Fruit fly (Drosophila melanogaster) whole organism, embryonic: ENCODE measurements around the gene Pstk.

Source experiments
- Abd-B ChIP-seq: fragments of 200-800 bp; sonication (Bioruptor generic); optimal IDR thresholded peaks from 2 replicates; lab custom pipeline; 2018; ENCODE audit warnings: missing biosample characterization, mild to moderate bottlenecking, missing genetic modification characterization, moderate library complexity
- Atf-2 ChIP-seq: fragments of 200-800 bp; sonication (Bioruptor generic); optimal IDR thresholded peaks from 2 replicates; lab custom pipeline; 2016; ENCODE audit warnings: missing biosample characterization, missing genetic modification characterization
- CG10267 ChIP-seq: fragments of 200-800 bp; sonication (Bioruptor generic); optimal IDR thresholded peaks from 2 replicates; lab custom pipeline; 2018; ENCODE audit warnings: missing biosample characterization, mild to moderate bottlenecking, missing genetic modification characterization, moderate library complexity
- CG11696 ChIP-seq: fragments of 200-800 bp; sonication (Bioruptor generic); IDR thresholded peaks from 2 replicates; pipeline ENCODE4 v1.3.6; 2022; ENCODE audit warnings: missing biosample characterization, missing genetic modification characterization
- CG12071 ChIP-seq: fragments of 200-800 bp; sonication (Bioruptor generic); optimal IDR thresholded peaks from 3 replicates; lab custom pipeline; 2018; ENCODE audit warnings: missing biosample characterization, mild to moderate bottlenecking, missing genetic modification characterization
- CG13123 ChIP-seq: fragments of 200-800 bp; sonication (Bioruptor generic); optimal IDR thresholded peaks from 2 replicates; lab custom pipeline; 2016; ENCODE audit warnings: missing biosample characterization, missing genetic modification characterization
- CG13894 ChIP-seq: fragments of 200-800 bp; sonication (Bioruptor generic); optimal IDR thresholded peaks from 3 replicates; lab custom pipeline; 2018; ENCODE audit warnings: missing biosample characterization, mild to moderate bottlenecking, missing genetic modification characterization, moderate library complexity
- CG15479 ChIP-seq: fragments of 200-800 bp; sonication (Bioruptor generic); optimal IDR thresholded peaks from 3 replicates; lab custom pipeline; 2019; ENCODE audit warnings: missing biosample characterization, mild to moderate bottlenecking, missing genetic modification characterization, moderate library complexity
- CG15514 ChIP-seq: fragments of 200-800 bp; sonication (Bioruptor generic); optimal IDR thresholded peaks from 3 replicates; lab custom pipeline; 2017; ENCODE audit warnings: missing biosample characterization, missing genetic modification characterization, mild to moderate bottlenecking, moderate library complexity, missing genetic modification reagents
- CG1602 ChIP-seq: fragments of 200-800 bp; sonication (Bioruptor generic); optimal IDR thresholded peaks from 3 replicates; lab custom pipeline; 2016; ENCODE audit warnings: missing biosample characterization, missing genetic modification characterization
- CG1647 ChIP-seq: fragments of 200-800 bp; sonication (Bioruptor generic); optimal IDR thresholded peaks from 3 replicates; lab custom pipeline; 2016; ENCODE audit warnings: missing biosample characterization, missing genetic modification characterization
- CG17186 ChIP-seq: fragments of 200-800 bp; sonication (Bioruptor generic); optimal IDR thresholded peaks from 3 replicates; lab custom pipeline; 2017; ENCODE audit warnings: missing biosample characterization, missing genetic modification reagents, missing genetic modification characterization
- CG17361 ChIP-seq: fragments of 200-800 bp; sonication (Bioruptor generic); IDR thresholded peaks from 3 replicates; pipeline ENCODE4 v1.3.6; 2022; ENCODE audit warnings: missing biosample characterization, missing genetic modification characterization
- CG17912 ChIP-seq: fragments of 200-800 bp; sonication (Bioruptor generic); optimal IDR thresholded peaks from 2 replicates; lab custom pipeline; 2018; ENCODE audit warnings: missing biosample characterization, mild to moderate bottlenecking, missing genetic modification characterization
- CG1792 ChIP-seq: fragments of 200-800 bp; sonication (Bioruptor generic); optimal IDR thresholded peaks from 2 replicates; lab custom pipeline; 2016; ENCODE audit warnings: missing biosample characterization, missing genetic modification characterization
- CG30403 ChIP-seq: fragments of 200-800 bp; sonication (Bioruptor generic); optimal IDR thresholded peaks from 3 replicates; lab custom pipeline; 2016; ENCODE audit warnings: missing biosample characterization, missing genetic modification characterization
- CG5245 ChIP-seq: fragments of 200-800 bp; sonication (Bioruptor generic); optimal IDR thresholded peaks from 3 replicates; lab custom pipeline; 2016; ENCODE audit warnings: missing biosample characterization, missing genetic modification characterization
- CG6683 ChIP-seq: fragments of 200-800 bp; sonication (Bioruptor generic); optimal IDR thresholded peaks from 2 replicates; lab custom pipeline; 2017; ENCODE audit warnings: missing biosample characterization, mild to moderate bottlenecking, missing genetic modification characterization, missing genetic modification reagents
- CG7839 ChIP-seq: fragments of 200-800 bp; sonication (Bioruptor generic); optimal IDR thresholded peaks from 3 replicates; lab custom pipeline; 2018; ENCODE audit warnings: missing biosample characterization, mild to moderate bottlenecking, missing genetic modification characterization, moderate library complexity
- CG9437 ChIP-seq: fragments of 200-800 bp; sonication (Bioruptor generic); optimal IDR thresholded peaks from 2 replicates; lab custom pipeline; 2018; ENCODE audit warnings: missing biosample characterization, mild to moderate bottlenecking, missing genetic modification characterization
- CG9797 ChIP-seq: fragments of 200-800 bp; sonication (Bioruptor generic); optimal IDR thresholded peaks from 3 replicates; lab custom pipeline; 2018; ENCODE audit warnings: missing biosample characterization, mild to moderate bottlenecking, missing genetic modification characterization
- D19B ChIP-seq: fragments of 200-800 bp; sonication (Bioruptor generic); optimal IDR thresholded peaks from 2 replicates; lab custom pipeline; 2017; ENCODE audit warnings: missing biosample characterization, mild to moderate bottlenecking, missing genetic modification characterization
- Dbx ChIP-seq: fragments of 200-800 bp; sonication (Bioruptor generic); IDR thresholded peaks from 3 replicates; pipeline ENCODE4 v1.3.6; 2022; ENCODE audit warnings: missing biosample characterization, missing genetic modification characterization
- Deaf1 ChIP-seq: fragments of 200-800 bp; optimal IDR thresholded peaks from 3 replicates; lab custom pipeline; 2019; ENCODE audit warnings: missing biosample characterization, mild to moderate bottlenecking, missing genetic modification characterization, moderate library complexity
- Dp ChIP-seq: fragments of 200-800 bp; sonication (Bioruptor generic); optimal IDR thresholded peaks from 2 replicates; lab custom pipeline; 2018; ENCODE audit warnings: missing biosample characterization, mild to moderate bottlenecking, missing genetic modification characterization, moderate library complexity
- H2.0 ChIP-seq: fragments of 200-800 bp; sonication (Bioruptor generic); IDR thresholded peaks from 2 replicates; pipeline ENCODE4 v1.3.6; 2022; ENCODE audit warnings: missing biosample characterization, missing genetic modification characterization
- Hey ChIP-seq: fragments of 200-800 bp; sonication (Bioruptor generic); optimal IDR thresholded peaks from 3 replicates; lab custom pipeline; 2018; ENCODE audit warnings: missing biosample characterization, mild to moderate bottlenecking, missing genetic modification characterization
- Med ChIP-seq: fragments of 200-800 bp; sonication (Bioruptor generic); peaks from one replicate; lab custom pipeline; 2016; ENCODE audit warnings: missing biosample characterization, missing genetic modification characterization, mild to moderate bottlenecking, inconsistent platforms, moderate library complexity
- NfI ChIP-seq: fragments of 200-800 bp; sonication (Bioruptor generic); optimal IDR thresholded peaks from 3 replicates; lab custom pipeline; 2018; ENCODE audit warnings: missing biosample characterization, mild to moderate bottlenecking, missing genetic modification characterization, moderate library complexity
- Poxn ChIP-seq: fragments of 200-800 bp; sonication (Bioruptor generic); IDR thresholded peaks from 2 replicates; pipeline ENCODE4 v1.3.6; 2022; ENCODE audit warnings: missing biosample characterization, missing genetic modification characterization
- Rfx ChIP-seq: fragments of 200-800 bp; sonication (Bioruptor generic); IDR thresholded peaks from 2 replicates; pipeline ENCODE4 v1.3.6; 2022; ENCODE audit warnings: missing biosample characterization, missing genetic modification characterization
- Sry-β ChIP-seq: fragments of 200-800 bp; sonication (Bioruptor generic); optimal IDR thresholded peaks from 2 replicates; lab custom pipeline; 2018; ENCODE audit warnings: missing biosample characterization, mild to moderate bottlenecking, missing genetic modification characterization, moderate library complexity
- ab ChIP-seq: fragments of 200-800 bp; sonication (Bioruptor generic); optimal IDR thresholded peaks from 2 replicates; lab custom pipeline; 2016; ENCODE audit warnings: missing biosample characterization, missing genetic modification characterization
- al ChIP-seq: fragments of 200-800 bp; sonication (Bioruptor generic); IDR thresholded peaks from 2 replicates; pipeline ENCODE4 v1.3.6; 2022; ENCODE audit warnings: missing biosample characterization, missing genetic modification characterization
- bigmax ChIP-seq: fragments of 200-800 bp; sonication (Bioruptor generic); optimal IDR thresholded peaks from 2 replicates; lab custom pipeline; 2018; ENCODE audit warnings: missing biosample characterization, mild to moderate bottlenecking, missing genetic modification characterization
- chif ChIP-seq, 2 experiments: fragments of 200-800 bp; sonication (Bioruptor generic); optimal IDR thresholded peaks; 3 replicates each; lab custom pipeline; 2016; ENCODE audit warnings: missing biosample characterization in 2 of 2, missing genetic modification characterization in 2 of 2
- fd96Cb ChIP-seq: fragments of 200-800 bp; sonication (Bioruptor generic); optimal IDR thresholded peaks from 2 replicates; lab custom pipeline; 2018; ENCODE audit warnings: missing biosample characterization, mild to moderate bottlenecking, missing genetic modification characterization, moderate library complexity
- gcm2 ChIP-seq: fragments of 200-800 bp; sonication (Bioruptor generic); optimal IDR thresholded peaks from 2 replicates; lab custom pipeline; 2016; ENCODE audit warnings: missing biosample characterization, missing genetic modification characterization
- h ChIP-seq: fragments of >200 bp; optimal IDR thresholded peaks from 2 replicates; lab custom pipeline; 2017
- ind ChIP-seq: fragments of 200-800 bp; sonication (Bioruptor generic); optimal IDR thresholded peaks from 3 replicates; lab custom pipeline; 2016; ENCODE audit warnings: missing biosample characterization, missing genetic modification characterization
- ken ChIP-seq: fragments of 200-800 bp; sonication (Bioruptor generic); IDR thresholded peaks from 3 replicates; pipeline ENCODE4 v1.3.6; 2022; ENCODE audit warnings: missing biosample characterization, missing genetic modification characterization
- lbe ChIP-seq: fragments of 200-800 bp; sonication (Bioruptor generic); optimal IDR thresholded peaks from 2 replicates; lab custom pipeline; 2016; ENCODE audit warnings: missing biosample characterization, mild to moderate bottlenecking, missing genetic modification characterization
- pb ChIP-seq: fragments of 200-800 bp; sonication (Bioruptor generic); optimal IDR thresholded peaks from 3 replicates; lab custom pipeline; 2016; ENCODE audit warnings: missing biosample characterization, missing genetic modification characterization
- pita ChIP-seq: fragments of 200-800 bp; sonication (Bioruptor generic); optimal IDR thresholded peaks from 2 replicates; lab custom pipeline; 2017; ENCODE audit warnings: missing biosample characterization, mild to moderate bottlenecking, missing genetic modification characterization
- pum ChIP-seq: fragments of 200-800 bp; sonication (Bioruptor generic); optimal IDR thresholded peaks from 2 replicates; lab custom pipeline; 2016; ENCODE audit warnings: missing biosample characterization, missing genetic modification characterization
- rib ChIP-seq: fragments of 200-800 bp; sonication (Bioruptor generic); IDR thresholded peaks from 2 replicates; pipeline ENCODE4 v1.3.6; 2022; ENCODE audit warnings: missing biosample characterization, missing genetic modification characterization
- seq ChIP-seq: fragments of 200-800 bp; sonication (Bioruptor generic); IDR thresholded peaks from 2 replicates; pipeline ENCODE4 v1.3.6; 2022; ENCODE audit warnings: missing biosample characterization, missing genetic modification characterization
- sqz ChIP-seq: fragments of 200-800 bp; sonication (Bioruptor generic); optimal IDR thresholded peaks from 3 replicates; lab custom pipeline; 2018; ENCODE audit warnings: missing biosample characterization, mild to moderate bottlenecking, missing genetic modification characterization
- sug ChIP-seq: fragments of 200-800 bp; optimal IDR thresholded peaks from 2 replicates; lab custom pipeline; 2019; ENCODE audit warnings: missing biosample characterization, mild to moderate bottlenecking, missing genetic modification characterization, moderate library complexity
- tio ChIP-seq: fragments of 200-800 bp; sonication (Bioruptor generic); optimal IDR thresholded peaks from 2 replicates; lab custom pipeline; 2017; ENCODE audit warnings: missing biosample characterization, missing genetic modification characterization, inconsistent platforms
- twi ChIP-seq: fragments of 200-800 bp; optimal IDR thresholded peaks from 2 replicates; lab custom pipeline; 2019; ENCODE audit warnings: missing biosample characterization, mild to moderate bottlenecking, missing genetic modification characterization, moderate library complexity

Pstk gene

dm6 chrX:19597684-19598363 is 20.5 kb downstream of the Pstk start, which contains the start of gene RpS10b (continued):
- TF ChIP-seq bigmax (GFP tag; lab: Kevin White, UChicago), result peak; percentile 83
- peak; percentile 72 for TF ChIP-seq ind (GFP tag; lab: Kevin White, UChicago)
- TF ChIP-seq CG7839 (tag; lab: Kevin White, UChicago), result peak; percentile 83
- peak; percentile 94 for TF ChIP-seq sqz (GFP tag; lab: Kevin White, UChicago)
- TF ChIP-seq Rfx (GFP tag; lab: Robert Waterston, UW), result peak; percentile 80
- peak; percentile 40 for TF ChIP-seq CG1602 (GFP tag; lab: Kevin White, UChicago)
- peak; percentile 29 for TF ChIP-seq pita (GFP tag; lab: Kevin White, UChicago)
- TF ChIP-seq Deaf1 (tag; lab: Kevin White, UChicago), result peak; percentile 47
- peak; percentile 89 for TF ChIP-seq CG1792 (GFP tag; lab: Kevin White, UChicago)
- TF ChIP-seq CG17912 (GFP tag; lab: Kevin White, UChicago), result peak; percentile 95
- TF ChIP-seq ab (GFP tag; lab: Kevin White, UChicago), result no peak
- peak; percentile 48 for TF ChIP-seq Dp (GFP tag; lab: Kevin White, UChicago)
- peak; percentile 76 for TF ChIP-seq gcm2 (GFP tag; lab: Kevin White, UChicago)
- peak; percentile 84 for TF ChIP-seq Atf-2
- peak; percentile 53 for TF ChIP-seq CG15479
- TF ChIP-seq chif (GFP tag; optimal IDR thresholded peaks at IDR 0.05; lab: Kevin White, UChicago), result peak; percentile 63 to 89
- TF ChIP-seq pb, result peak; percentile 93
- peak; percentile 75 for TF ChIP-seq CG30403 (GFP tag; lab: Kevin White, UChicago)
- TF ChIP-seq rib, result no peak; the same call in 1 of the 2 replicates
- peak; percentile 91 for TF ChIP-seq CG17186
- TF ChIP-seq tio, result peak; percentile 62
- TF ChIP-seq CG12071 (GFP tag; lab: Kevin White, UChicago), result peak; percentile 94
- TF ChIP-seq CG13123 (GFP tag; lab: Kevin White, UChicago), result peak; percentile 54
- peak; percentile 84 for TF ChIP-seq CG10267 (tag; lab: Kevin White, UChicago)
- TF ChIP-seq CG6683 (GFP tag; lab: Kevin White, UChicago), result peak; percentile 84
- TF ChIP-seq al (GFP tag; lab: Robert Waterston, UW), result peak; percentile 63
- TF ChIP-seq lbe (GFP tag; lab: Kevin White, UChicago), result peak; percentile 71
- TF ChIP-seq CG13894 (tag; lab: Kevin White, UChicago), result peak; percentile 77
- TF ChIP-seq twi, result peak; percentile 76
- peak; percentile 62; the same call in 1 of the 2 replicates for TF ChIP-seq CG11696 (GFP tag; lab: Robert Waterston, UW)
- TF ChIP-seq Poxn, result no peak

dm6 chrX:19595862-19596261 is 22.5 kb downstream of the Pstk start:
- TF ChIP-seq D19B, result peak; percentile 53
- no peak for TF ChIP-seq Abd-B (GFP tag; lab: Kevin White, UChicago)
- TF ChIP-seq seq (GFP tag; lab: Robert Waterston, UW), result no peak
- TF ChIP-seq CG1647 (GFP tag; lab: Kevin White, UChicago), result no peak
- TF ChIP-seq Sry-β (GFP tag; lab: Kevin White, UChicago), result peak; percentile 48
- TF ChIP-seq CG13123 (GFP tag; lab: Kevin White, UChicago), result no peak
- TF ChIP-seq CG9437 (GFP tag; lab: Kevin White, UChicago), result no peak
- peak; percentile 59 for TF ChIP-seq CG15514
- TF ChIP-seq Hey, result no peak
- no peak for TF ChIP-seq sug (tag; lab: Kevin White, UChicago)
- no peak for TF ChIP-seq h (lab: Kevin White, UChicago)
- TF ChIP-seq Med (GFP tag; lab: Kevin White, UChicago), result peak; percentile 9
- peak; percentile 15; the same call in 1 of the 2 replicates for TF ChIP-seq H2.0 (GFP tag; lab: Robert Waterston, UW)
- no peak for TF ChIP-seq CG9797 (GFP tag; lab: Kevin White, UChicago)
- TF ChIP-seq Dbx (GFP tag; lab: Robert Waterston, UW), result no peak
- TF ChIP-seq NfI (GFP tag; lab: Kevin White, UChicago), result no peak
- no peak for TF ChIP-seq pum (GFP tag; lab: Kevin White, UChicago)
- no peak for TF ChIP-seq fd96Cb
- TF ChIP-seq CG5245 (GFP tag; lab: Kevin White, UChicago), result peak; percentile 60
- TF ChIP-seq ken (GFP tag; lab: Robert Waterston, UW), result no peak
- TF ChIP-seq CG17361 (GFP tag; lab: Robert Waterston, UW), result no peak
